Worm (Caenorhabditis elegans): Measurements from ENCODE around the gene ZC250.4.

ZC250.4 gene

ce11 chrV:5845162-5845561 lies 32.2 kb upstream of the ZC250.4 start:
- no peak for TF ChIP-seq pes-1 (GFP tag; IDR thresholded peaks at IDR 0.05)
- no peak for TF ChIP-seq aly-1 (tag; optimal IDR thresholded peaks at IDR 0.05)
- no peak for TF ChIP-seq tbx-11 (GFP tag; IDR thresholded peaks at IDR 0.05)
- TF ChIP-seq ceh-13 (GFP tag; optimal IDR thresholded peaks at IDR 0.05) = no peak
- no peak for TF ChIP-seq ets-7 (tag; optimal IDR thresholded peaks at IDR 0.05)
- TF ChIP-seq tra-4 (tag; optimal IDR thresholded peaks at IDR 0.05) = no peak
- no peak for TF ChIP-seq hmbx-1 (tag; optimal IDR thresholded peaks at IDR 0.05)
- TF ChIP-seq hmg-4 (GFP tag; optimal IDR thresholded peaks at IDR 0.05) = no peak
- TF ChIP-seq ceh-36 (tag; optimal IDR thresholded peaks at IDR 0.05) = no peak
- no peak for TF ChIP-seq ama-1 (optimal IDR thresholded peaks at IDR 0.05)
- TF ChIP-seq scrt-1 (GFP tag; IDR thresholded peaks at IDR 0.05) = no peak
- no peak for TF ChIP-seq B0310.2 (tag; optimal IDR thresholded peaks at IDR 0.05)
- TF ChIP-seq tbx-37 (GFP tag; conservative IDR thresholded peaks at IDR 0.05) = no peak
- no peak for TF ChIP-seq sea-1 (GFP tag; conservative IDR thresholded peaks at IDR 0.05)
- TF ChIP-seq hnd-1 (tag; optimal IDR thresholded peaks at IDR 0.05) = no peak
- TF ChIP-seq F13C5.2 (tag; optimal IDR thresholded peaks at IDR 0.05) = no peak
- TF ChIP-seq flt-1 (GFP tag; IDR thresholded peaks at IDR 0.05) = no peak

- TF ChIP-seq ceh-13 (GFP tag; optimal IDR thresholded peaks at IDR 0.05) (no peak), ceh-36 (tag; optimal IDR thresholded peaks at IDR 0.05) (no peak), F13C5.2 (tag; optimal IDR thresholded peaks at IDR 0.05) (no peak), hmg-4 (GFP tag; optimal IDR thresholded peaks at IDR 0.05) (no peak), B0310.2 (tag; optimal IDR thresholded peaks at IDR 0.05) (no peak), ets-7 (tag; optimal IDR thresholded peaks at IDR 0.05) (no peak), aly-1 (tag; optimal IDR thresholded peaks at IDR 0.05) (no peak), flt-1 (GFP tag; IDR thresholded peaks at IDR 0.05) (no peak), pes-1 (GFP tag; IDR thresholded peaks at IDR 0.05) (no peak), hmbx-1 (tag; optimal IDR thresholded peaks at IDR 0.05) (no peak)
These were observed 31.4 kb upstream of the ZC250.4 start for ce11 chrV:5844349-5844760.

ce11 chrV:5843415-5844337 lies 30.7 kb upstream of the ZC250.4 start:
- peak; percentile 53 for TF ChIP-seq aly-1 (tag; optimal IDR thresholded peaks at IDR 0.05)
- TF ChIP-seq B0310.2 (tag; optimal IDR thresholded peaks at IDR 0.05) = no peak

ce11 chrV:5842507-5843144 lies 29.7 kb upstream of the ZC250.4 start:
- TF ChIP-seq tbx-37 (GFP tag; conservative IDR thresholded peaks at IDR 0.05) (no peak), ets-7 (tag; optimal IDR thresholded peaks at IDR 0.05) (no peak), B0310.2 (tag; optimal IDR thresholded peaks at IDR 0.05) (no peak), pes-1 (GFP tag; IDR thresholded peaks at IDR 0.05) (no peak), sea-1 (GFP tag; conservative IDR thresholded peaks at IDR 0.05) (no peak), hmbx-1 (tag; optimal IDR thresholded peaks at IDR 0.05) (no peak), flt-1 (GFP tag; IDR thresholded peaks at IDR 0.05) (no peak), tra-4 (tag; optimal IDR thresholded peaks at IDR 0.05) (no peak)

ce11 chrV:5840939-5841338 lies 28.0 kb upstream of the ZC250.4 start:
- TF ChIP-seq hmbx-1 (tag; optimal IDR thresholded peaks at IDR 0.05) (no peak), ets-7 (tag; optimal IDR thresholded peaks at IDR 0.05) (no peak), tra-4 (tag; optimal IDR thresholded peaks at IDR 0.05) (no peak)

ce11 chrV:5838576-5839366 lies 25.8 kb upstream of the ZC250.4 start, which contains the start of gene F26F12.2:
F26F12.2 (minus strand) TSS chrV:5838613.
- TF ChIP-seq pes-1 (GFP tag; IDR thresholded peaks at IDR 0.05) = no peak
- TF ChIP-seq hnd-1 (tag; optimal IDR thresholded peaks at IDR 0.05) = no peak
- no peak for TF ChIP-seq ama-1 (optimal IDR thresholded peaks at IDR 0.05)
- TF ChIP-seq hmg-4 (GFP tag; optimal IDR thresholded peaks at IDR 0.05) = no peak

ce11 chrV:5836616-5836982 lies 23.7 kb upstream of the ZC250.4 start, which contains the start of gene col-140:
col-140 (minus strand) TSS chrV:5836834.
- no peak for TF ChIP-seq pes-1 (GFP tag; IDR thresholded peaks at IDR 0.05)
- no peak for TF ChIP-seq hnd-1 (tag; optimal IDR thresholded peaks at IDR 0.05)

ce11 chrV:5835979-5836615 lies 23.2 kb upstream of the ZC250.4 start:
- TF ChIP-seq B0310.2 (tag; optimal IDR thresholded peaks at IDR 0.05) = no peak
- TF ChIP-seq hmg-4 (GFP tag; optimal IDR thresholded peaks at IDR 0.05) = peak; percentile 9
- TF ChIP-seq tbx-11 (GFP tag; IDR thresholded peaks at IDR 0.05) = 0 out of 2 replicates have a peak, but pooled peaks have one; percentile 23
- TF ChIP-seq hmbx-1 (tag; optimal IDR thresholded peaks at IDR 0.05) = no peak
- no peak for TF ChIP-seq ets-7 (tag; optimal IDR thresholded peaks at IDR 0.05)
- no peak for TF ChIP-seq sea-1 (GFP tag; conservative IDR thresholded peaks at IDR 0.05)
